Fruit fly (Drosophila melanogaster): ENCODE measurements around the gene CG4364.

dm6 chr2L:9698092-9698922, 12.8 kb downstream of the CG4364 start:
- TF ChIP-seq CG8478 (optimal IDR thresholded peaks at IDR 0.05) (peak; percentile 3), CTCF (optimal IDR thresholded peaks at IDR 0.05) (no peak)

Data from S2 (cell line).